Fruit fly (Drosophila melanogaster) whole organism, embryonic: Measurements from ENCODE around the gene Cog2.
A peak's percentile ranks its signal among the peaks of the same experiment; 100 is the strongest.

Experiments
- Adf1 ChIP-seq: fragments of 200-800 bp; sonication (Bioruptor generic); IDR thresholded peaks from 2 replicates; pipeline ENCODE4 v1.3.6; 2022; ENCODE audit warnings: missing biosample characterization, missing genetic modification characterization
- B-H2 ChIP-seq: fragments of 200-800 bp; sonication (Bioruptor generic); optimal IDR thresholded peaks from 2 replicates; lab custom pipeline; 2018; ENCODE audit warnings: missing biosample characterization, mild to moderate bottlenecking, missing genetic modification characterization
- CG10209 ChIP-seq: fragments of 200-800 bp; sonication (Bioruptor generic); optimal IDR thresholded peaks from 3 replicates; lab custom pipeline; 2017; ENCODE audit warnings: missing biosample characterization, mild to moderate bottlenecking, missing genetic modification characterization, missing genetic modification reagents
- CG11093 ChIP-seq: fragments of 200-800 bp; sonication (Bioruptor generic); IDR thresholded peaks from 3 replicates; pipeline ENCODE4 v1.3.6; 2022; ENCODE audit warnings: missing biosample characterization, missing genetic modification characterization
- CG11398 ChIP-seq: fragments of 200-800 bp; sonication (Bioruptor generic); optimal IDR thresholded peaks from 2 replicates; lab custom pipeline; 2016; ENCODE audit warnings: missing biosample characterization, missing genetic modification characterization
- CG11560 ChIP-seq: fragments of 200-800 bp; sonication (Bioruptor generic); IDR thresholded peaks from 3 replicates; pipeline ENCODE4 v1.3.6; 2022; ENCODE audit warnings: missing biosample characterization, missing genetic modification characterization
- CG12219 ChIP-seq: fragments of 200-800 bp; sonication (Bioruptor generic); optimal IDR thresholded peaks from 3 replicates; lab custom pipeline; 2018; ENCODE audit warnings: missing biosample characterization, mild to moderate bottlenecking, missing genetic modification characterization
- CG12236 ChIP-seq: fragments of 200-800 bp; sonication (Bioruptor generic); optimal IDR thresholded peaks from 2 replicates; lab custom pipeline; 2016; ENCODE audit warnings: missing biosample characterization, missing genetic modification characterization
- CG13296 ChIP-seq: fragments of 200-800 bp; sonication (Bioruptor generic); optimal IDR thresholded peaks from 3 replicates; lab custom pipeline; 2018; ENCODE audit warnings: missing biosample characterization, mild to moderate bottlenecking, missing genetic modification characterization
- CG15479 ChIP-seq: fragments of 200-800 bp; sonication (Bioruptor generic); optimal IDR thresholded peaks from 3 replicates; lab custom pipeline; 2019; ENCODE audit warnings: missing biosample characterization, mild to moderate bottlenecking, missing genetic modification characterization, moderate library complexity
- CG17186 ChIP-seq: fragments of 200-800 bp; sonication (Bioruptor generic); optimal IDR thresholded peaks from 3 replicates; lab custom pipeline; 2017; ENCODE audit warnings: missing biosample characterization, missing genetic modification reagents, missing genetic modification characterization
- CG17359 ChIP-seq: fragments of 200-800 bp; sonication (Bioruptor generic); optimal IDR thresholded peaks from 3 replicates; lab custom pipeline; 2018; ENCODE audit warnings: missing biosample characterization, mild to moderate bottlenecking, missing genetic modification characterization, moderate library complexity
- CG17829 ChIP-seq: fragments of 200-800 bp; optimal IDR thresholded peaks from 2 replicates; lab custom pipeline; 2019; ENCODE audit warnings: missing biosample characterization, mild to moderate bottlenecking, missing genetic modification characterization, moderate library complexity
- CG2875 ChIP-seq: fragments of 200-800 bp; sonication (Bioruptor generic); optimal IDR thresholded peaks from 2 replicates; lab custom pipeline; 2017; ENCODE audit warnings: missing biosample characterization, mild to moderate bottlenecking, missing genetic modification characterization, missing genetic modification reagents
- CG30403 ChIP-seq: fragments of 200-800 bp; sonication (Bioruptor generic); optimal IDR thresholded peaks from 3 replicates; lab custom pipeline; 2016; ENCODE audit warnings: missing biosample characterization, missing genetic modification characterization
- CG32767 ChIP-seq: fragments of 200-800 bp; sonication (Bioruptor generic); IDR thresholded peaks from 2 replicates; pipeline ENCODE4 v1.3.6; 2022; ENCODE audit warnings: missing biosample characterization, missing genetic modification characterization
- CG33213 ChIP-seq: fragments of 200-800 bp; sonication (Bioruptor generic); optimal IDR thresholded peaks from 3 replicates; lab custom pipeline; 2016; ENCODE audit warnings: missing biosample characterization, missing genetic modification characterization
- CG4328 ChIP-seq: fragments of 200-800 bp; sonication (Bioruptor generic); optimal IDR thresholded peaks from 3 replicates; lab custom pipeline; 2017; ENCODE audit warnings: missing biosample characterization, missing genetic modification reagents, missing genetic modification characterization
- CG4730 ChIP-seq: fragments of 200-800 bp; sonication (Bioruptor generic); IDR thresholded peaks from 2 replicates; pipeline ENCODE4 v1.3.6; 2022; ENCODE audit warnings: missing biosample characterization, missing genetic modification characterization
- CG7556 ChIP-seq: fragments of 200-800 bp; sonication (Bioruptor generic); optimal IDR thresholded peaks from 2 replicates; lab custom pipeline; 2017; ENCODE audit warnings: missing biosample characterization, mild to moderate bottlenecking, missing genetic modification characterization
- CG7963 ChIP-seq: fragments of 200-800 bp; sonication (Bioruptor generic); IDR thresholded peaks from 3 replicates; pipeline ENCODE4 v1.3.6; 2022; ENCODE audit warnings: missing biosample characterization, missing genetic modification characterization; ENCODE audit not compliant: partially characterized antibody
- Dbx ChIP-seq: fragments of 200-800 bp; sonication (Bioruptor generic); IDR thresholded peaks from 3 replicates; pipeline ENCODE4 v1.3.6; 2022; ENCODE audit warnings: missing biosample characterization, missing genetic modification characterization
- Deaf1 ChIP-seq: fragments of 200-800 bp; optimal IDR thresholded peaks from 3 replicates; lab custom pipeline; 2019; ENCODE audit warnings: missing biosample characterization, mild to moderate bottlenecking, missing genetic modification characterization, moderate library complexity
- Dfd ChIP-seq, 2 experiments: fragments of >200 bp; optimal IDR thresholded peaks; 2 replicates each; lab custom pipeline; 2017; ENCODE audit warnings: missing biosample characterization in 2 of 2, missing genetic modification characterization in 2 of 2
- Elba2 ChIP-seq: fragments of 200-800 bp; sonication (Bioruptor generic); optimal IDR thresholded peaks from 3 replicates; lab custom pipeline; 2016; ENCODE audit warnings: missing biosample characterization, missing genetic modification characterization
- HLH3B ChIP-seq: fragments of 200-800 bp; sonication (Bioruptor generic); IDR thresholded peaks from 2 replicates; pipeline ENCODE4 v1.3.6; 2022; ENCODE audit warnings: missing biosample characterization, missing genetic modification characterization
- HLH54F ChIP-seq: fragments of 200-800 bp; sonication (Bioruptor generic); optimal IDR thresholded peaks from 3 replicates; lab custom pipeline; 2016; ENCODE audit warnings: missing biosample characterization, missing genetic modification characterization
- Max ChIP-seq: fragments of 200-800 bp; sonication (Bioruptor generic); optimal IDR thresholded peaks from 2 replicates; lab custom pipeline; 2016; ENCODE audit warnings: missing biosample characterization, mild to moderate bottlenecking, missing genetic modification characterization
- Med ChIP-seq: fragments of 200-800 bp; sonication (Bioruptor generic); peaks from one replicate; lab custom pipeline; 2016; ENCODE audit warnings: missing biosample characterization, missing genetic modification characterization, mild to moderate bottlenecking, inconsistent platforms, moderate library complexity
- NC2β ChIP-seq: fragments of 200-800 bp; sonication (Bioruptor generic); optimal IDR thresholded peaks from 2 replicates; lab custom pipeline; 2016; ENCODE audit warnings: missing biosample characterization, missing genetic modification characterization
- Pdp1 ChIP-seq, 2 experiments: fragments of 200-800 bp; sonication (Bioruptor generic); optimal IDR thresholded peaks; 3 replicates each; lab custom pipeline; 2016; ENCODE audit warnings: missing biosample characterization in 2 of 2, missing genetic modification characterization in 2 of 2, mild to moderate bottlenecking in 1 of 2, moderate library complexity in 1 of 2
- Sox102F ChIP-seq: fragments of 200-800 bp; sonication (Bioruptor generic); optimal IDR thresholded peaks from 2 replicates; lab custom pipeline; 2018; ENCODE audit warnings: missing biosample characterization, mild to moderate bottlenecking, missing genetic modification characterization, moderate library complexity
- ac ChIP-seq: fragments of 200-800 bp; sonication (Bioruptor generic); optimal IDR thresholded peaks from 3 replicates; lab custom pipeline; 2017; ENCODE audit warnings: missing biosample characterization, mild to moderate bottlenecking, missing genetic modification characterization
- bbx ChIP-seq: fragments of 200-800 bp; sonication (Bioruptor generic); IDR thresholded peaks from 2 replicates; pipeline ENCODE4 v1.3.6; 2022; ENCODE audit warnings: missing biosample characterization, missing genetic modification characterization; ENCODE audit not compliant: partially characterized antibody
- br ChIP-seq: fragments of >200 bp; optimal IDR thresholded peaks from 2 replicates; lab custom pipeline; 2017
- chinmo ChIP-seq: fragments of 200-800 bp; sonication (Bioruptor generic); IDR thresholded peaks from 4 replicates; pipeline ENCODE4 v1.3.6; 2022; ENCODE audit warnings: missing biosample characterization, missing genetic modification characterization; ENCODE audit not compliant: partially characterized antibody
- dimm ChIP-seq: fragments of 200-800 bp; sonication (Bioruptor generic); IDR thresholded peaks from 2 replicates; pipeline ENCODE4 v1.3.6; 2022; ENCODE audit warnings: missing biosample characterization, missing genetic modification characterization
- eyg ChIP-seq: fragments of 200-800 bp; sonication (Bioruptor generic); optimal IDR thresholded peaks from 3 replicates; lab custom pipeline; 2016; ENCODE audit warnings: missing biosample characterization, missing genetic modification characterization
- gfzf ChIP-seq: fragments of 200-800 bp; sonication (Bioruptor generic); optimal IDR thresholded peaks from 2 replicates; lab custom pipeline; 2016; ENCODE audit warnings: missing biosample characterization, mild to moderate bottlenecking, missing genetic modification characterization, moderate library complexity
- gro ChIP-seq: fragments of 200-800 bp; sonication (Bioruptor generic); optimal IDR thresholded peaks from 2 replicates; lab custom pipeline; 2016; ENCODE audit warnings: missing biosample characterization, missing genetic modification characterization
- hkb ChIP-seq, 2 experiments: fragments of 200-800 bp in 1 of 2; fragments of >200 bp in 1 of 2; sonication (Bioruptor generic) in 1 of 2; IDR thresholded peaks in 1 of 2; optimal IDR thresholded peaks in 1 of 2; 2 replicates each; pipeline versions ENCODE4 v1.3.6 to Lab custom; 2017 to 2022; ENCODE audit warnings: missing biosample characterization in 1 of 2, missing genetic modification characterization in 1 of 2
- hth ChIP-seq: fragments of >200 bp; optimal IDR thresholded peaks from 2 replicates; lab custom pipeline; 2017; ENCODE audit warnings: inconsistent platforms
- luna ChIP-seq: fragments of 200-800 bp; sonication (Bioruptor generic); optimal IDR thresholded peaks from 2 replicates; lab custom pipeline; 2016; ENCODE audit warnings: missing biosample characterization, missing genetic modification characterization
- pan ChIP-seq, 4 experiments: fragments of >200 bp in 3 of 4; fragments of 200-800 bp in 1 of 4; sonication (Bioruptor generic) in 1 of 4; optimal IDR thresholded peaks in 3 of 4; IDR thresholded peaks in 1 of 4; 2 replicates each; pipeline versions ENCODE4 v1.3.6 to Lab custom; 2017 to 2022; ENCODE audit warnings: missing biosample characterization in 2 of 4, missing genetic modification characterization in 2 of 4, mixed read lengths in 1 of 4
- peb ChIP-seq: fragments of 200-800 bp; sonication (Bioruptor generic); IDR thresholded peaks from 2 replicates; pipeline ENCODE4 v1.3.6; 2022; ENCODE audit warnings: missing biosample characterization, missing genetic modification characterization
- pho ChIP-seq: fragments of 200-800 bp; sonication (Bioruptor generic); optimal IDR thresholded peaks from 2 replicates; lab custom pipeline; 2016; ENCODE audit warnings: missing biosample characterization, missing genetic modification characterization
- pita ChIP-seq: fragments of 200-800 bp; sonication (Bioruptor generic); optimal IDR thresholded peaks from 2 replicates; lab custom pipeline; 2017; ENCODE audit warnings: missing biosample characterization, mild to moderate bottlenecking, missing genetic modification characterization
- pzg ChIP-seq: fragments of 200-800 bp; sonication (Bioruptor generic); optimal IDR thresholded peaks from 3 replicates; lab custom pipeline; 2018; ENCODE audit warnings: missing biosample characterization, mild to moderate bottlenecking, missing genetic modification characterization, moderate library complexity
- sug ChIP-seq: fragments of 200-800 bp; optimal IDR thresholded peaks from 2 replicates; lab custom pipeline; 2019; ENCODE audit warnings: missing biosample characterization, mild to moderate bottlenecking, missing genetic modification characterization, moderate library complexity
- trh ChIP-seq: fragments of 200-800 bp; sonication (Bioruptor generic); optimal IDR thresholded peaks from 2 replicates; lab custom pipeline; 2016; ENCODE audit warnings: missing biosample characterization, missing genetic modification characterization
- z ChIP-seq: fragments of 200-800 bp; sonication (Bioruptor generic); IDR thresholded peaks from 3 replicates; pipeline ENCODE4 v1.3.6; 2022; ENCODE audit warnings: missing biosample characterization, missing genetic modification characterization

Gene Cog2

DNA sequence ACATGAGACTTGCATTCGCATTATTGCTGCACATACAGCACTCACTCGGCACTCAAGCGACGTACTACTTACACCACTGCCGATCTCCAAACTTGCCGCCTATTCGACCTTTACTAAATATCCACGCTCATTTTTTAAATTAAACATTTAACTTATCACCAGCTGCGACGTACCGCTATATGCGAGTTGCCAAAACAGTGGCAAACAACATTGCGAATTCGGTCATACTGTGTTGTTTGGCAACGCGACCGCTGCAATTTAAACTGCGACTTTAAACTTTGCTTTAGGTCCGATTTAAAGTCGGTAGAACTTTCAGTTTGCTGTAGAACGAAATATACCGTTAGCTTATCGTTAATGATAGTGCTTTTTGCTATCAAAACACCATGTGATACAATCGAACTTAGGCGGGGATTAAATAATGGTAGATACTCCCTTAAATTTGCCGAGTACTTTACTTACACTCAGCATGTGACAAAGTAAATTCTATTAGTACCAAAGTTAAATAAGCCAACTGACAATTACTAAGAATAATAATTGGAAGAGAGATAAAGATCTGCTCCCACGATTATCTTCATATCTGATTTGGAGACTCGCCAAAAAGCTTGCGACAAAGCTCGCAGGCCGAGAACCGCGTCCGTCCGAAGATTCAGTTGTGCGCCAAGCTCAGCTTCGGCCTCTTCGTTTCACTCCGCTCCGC, 33.2 kb downstream of the Cog2 start, which contains the start of the genes CG6236 and ea (continued):
- TF ChIP-seq Sox102F (GFP tag; lab: Kevin White, UChicago) (no peak), CG32767 (no peak), B-H2 (GFP tag; lab: Kevin White, UChicago) (no peak), Deaf1 (tag; lab: Kevin White, UChicago) (peak; percentile 77), pho (GFP tag; lab: Kevin White, UChicago) (no peak), trh (GFP tag; lab: Kevin White, UChicago) (no peak), br (no peak), eyg (GFP tag; lab: Kevin White, UChicago) (no peak), Max (GFP tag; lab: Kevin White, UChicago) (no peak), HLH3B (GFP tag; lab: Robert Waterston, UW) (no peak), gro (GFP tag; lab: Kevin White, UChicago) (no peak), ac (GFP tag; lab: Kevin White, UChicago) (no peak), CG13296 (GFP tag; lab: Kevin White, UChicago) (peak; percentile 1), pita (no peak), hkb (optimal IDR thresholded peaks at IDR 0.05; lab: Kevin White, UChicago) (no peak), hkb (GFP tag; IDR thresholded peaks at IDR 0.05; lab: Robert Waterston, UW) (no peak), CG4730 (GFP tag; lab: Robert Waterston, UW) (no peak), Adf1 (no peak), CG12219 (GFP tag; lab: Kevin White, UChicago) (no peak), CG11093 (GFP tag; lab: Robert Waterston, UW) (no peak), Dfd (GFP tag; optimal IDR thresholded peaks at IDR 0.05; lab: Kevin White, UChicago) (no peak), dimm (GFP tag; lab: Robert Waterston, UW) (no peak), CG7556 (GFP tag; lab: Kevin White, UChicago) (no peak), CG11398 (GFP tag; lab: Kevin White, UChicago) (no peak), CG11560 (tag; lab: Robert Waterston, UW) (no peak), luna (no peak), CG4328 (GFP tag; lab: Kevin White, UChicago) (no peak), chinmo (GFP tag; lab: Robert Waterston, UW) (no peak), Elba2 (GFP tag; lab: Kevin White, UChicago) (no peak), NC2β (GFP tag; lab: Kevin White, UChicago) (no peak), peb (no peak), Dbx (GFP tag; lab: Robert Waterston, UW) (no peak), CG17186 (GFP tag; lab: Kevin White, UChicago) (peak; percentile 36), sug (tag; lab: Kevin White, UChicago) (no peak), CG7963 (no peak), CG15479 (GFP tag; lab: Kevin White, UChicago) (no peak), hth (lab: Kevin White, UChicago) (no peak), pan (optimal IDR thresholded peaks at IDR 0.05; lab: Kevin White, UChicago) (no peak), pan (GFP tag; optimal IDR thresholded peaks at IDR 0.05 in 1 of 2, IDR thresholded peaks at IDR 0.05 in 1 of 2) (no peak), Med (peak; percentile 43)

DNA sequence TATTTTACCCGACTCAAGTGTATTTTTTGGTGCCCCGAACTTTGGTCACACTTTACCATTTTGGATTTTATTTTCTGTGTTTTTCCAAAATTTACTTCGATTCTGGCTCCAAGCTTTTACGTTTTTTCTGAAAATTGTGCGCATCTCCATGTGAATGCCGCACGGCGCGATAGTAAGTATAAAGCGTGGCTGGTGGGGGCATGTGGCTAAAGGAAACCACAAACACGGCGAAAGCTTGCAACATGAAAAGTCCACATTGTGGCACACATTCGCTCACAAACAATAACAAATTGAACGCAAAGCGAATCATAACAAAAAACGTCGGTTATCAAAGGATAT, 40.7 kb downstream of the Cog2 start, which contains the start of gene ear:
Gene ear, plus strand, starts transcription at position 10 of the 339 bp plus-strand sequence.
- TF ChIP-seq z (GFP tag; lab: Robert Waterston, UW) = no peak
- TF ChIP-seq CG10209 (GFP tag; lab: Kevin White, UChicago) = no peak
- no peak for TF ChIP-seq CG17829
- TF ChIP-seq CG17186 (GFP tag; lab: Kevin White, UChicago) = peak; percentile 55
- no peak for TF ChIP-seq CG30403 (GFP tag; lab: Kevin White, UChicago)
- TF ChIP-seq HLH54F (GFP tag; lab: Kevin White, UChicago) = no peak
- TF ChIP-seq trh (GFP tag; lab: Kevin White, UChicago) = no peak
- TF ChIP-seq CG17359 (tag; lab: Kevin White, UChicago) = no peak
- TF ChIP-seq CG33213 (GFP tag; lab: Kevin White, UChicago) = no peak
- TF ChIP-seq CG12236 (GFP tag; lab: Kevin White, UChicago) = no peak
- TF ChIP-seq gfzf (GFP tag; lab: Kevin White, UChicago) = peak; percentile 81
- TF ChIP-seq Pdp1 (GFP tag; optimal IDR thresholded peaks at IDR 0.05; lab: Kevin White, UChicago) = no peak
- 0 out of 2 replicates have a peak, but pooled peaks have one; percentile 7 for TF ChIP-seq bbx (GFP tag; lab: Robert Waterston, UW)
- peak; percentile 50 for TF ChIP-seq pzg (GFP tag; lab: Kevin White, UChicago)
- no peak for TF ChIP-seq CG2875
- peak; percentile 11 for TF ChIP-seq Med
